Fruit fly (Drosophila melanogaster) whole organism, wandering third instar larva: ENCODE results near the gene snRNP-U1-70K.

Experiments used
- Myc ChIP-seq: fragments of >200 bp; optimal IDR thresholded peaks from 2 replicates; lab custom pipeline; 2017
- OdsH ChIP-seq: fragments of 200-800 bp; sonication (Bioruptor generic); optimal IDR thresholded peaks from 2 replicates; lab custom pipeline; 2016; ENCODE audit warnings: missing biosample characterization, mild to moderate bottlenecking, missing genetic modification characterization
- dmrt93B ChIP-seq: fragments of 200-800 bp; sonication (Bioruptor generic); optimal IDR thresholded peaks from 2 replicates; lab custom pipeline; 2018; ENCODE audit warnings: missing biosample characterization, mild to moderate bottlenecking, missing genetic modification characterization
- dsf ChIP-seq: sonication (Bioruptor generic); optimal IDR thresholded peaks from 2 replicates; lab custom pipeline; 2016; ENCODE audit warnings: missing biosample characterization, missing genetic modification characterization, borderline replicate concordance
- jim ChIP-seq: fragments of 175-275, 200-325 bp; sonication (Bioruptor generic); optimal IDR thresholded peaks from 2 replicates; lab custom pipeline; 2016; ENCODE audit warnings: missing biosample characterization, mild to moderate bottlenecking, missing genetic modification characterization
- psq ChIP-seq: fragments of 200-800 bp; sonication (Bioruptor generic); optimal IDR thresholded peaks from 3 replicates; lab custom pipeline; 2017; ENCODE audit warnings: missing biosample characterization, mild to moderate bottlenecking, missing genetic modification characterization, moderate library complexity
- sage ChIP-seq: fragments of 200-800 bp; sonication (Bioruptor generic); optimal IDR thresholded peaks from 2 replicates; lab custom pipeline; 2016; ENCODE audit warnings: missing biosample characterization, mild to moderate bottlenecking, missing genetic modification characterization
- usp ChIP-seq: fragments of >200 bp; optimal IDR thresholded peaks from 2 replicates; lab custom pipeline; 2017; ENCODE audit warnings: missing biosample characterization, missing genetic modification characterization

DNA sequence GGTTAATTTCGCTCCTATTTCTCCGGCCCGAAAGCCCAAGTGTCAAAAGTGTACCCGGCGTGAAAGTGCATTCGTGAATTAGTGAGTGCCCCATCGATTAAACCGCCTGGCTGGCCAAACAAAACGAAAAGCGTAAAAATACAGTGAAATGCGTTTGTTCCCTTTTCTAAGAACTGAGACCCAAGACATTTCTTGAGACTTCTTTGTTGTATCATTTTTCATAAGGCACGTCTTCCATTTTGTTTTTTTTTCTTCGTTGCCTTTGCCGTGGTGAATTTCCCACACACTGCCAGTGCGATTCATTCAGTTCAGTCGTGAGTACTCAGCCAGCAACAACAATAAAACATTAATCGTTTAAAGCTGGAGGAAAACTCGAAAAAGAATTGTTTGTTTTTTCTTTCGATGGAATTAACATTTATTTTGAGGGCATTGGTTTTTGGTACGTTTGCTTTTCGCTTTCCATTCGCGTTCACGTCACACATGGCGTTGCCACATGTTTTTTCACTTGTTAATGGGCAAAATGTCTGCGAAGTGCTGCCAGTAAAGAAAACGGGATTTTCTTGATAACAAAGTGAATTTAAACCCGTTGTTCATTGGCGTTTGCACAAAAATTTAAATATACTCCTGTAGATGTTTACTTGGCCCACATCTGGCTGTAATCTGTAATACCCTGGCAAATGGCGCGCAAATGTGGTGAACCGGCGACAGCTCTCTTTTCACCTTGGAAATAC is 50.0 kb downstream of the snRNP-U1-70K start:
- TF ChIP-seq usp, result no peak
- no peak for TF ChIP-seq dsf (GFP tag; lab: Kevin White, UChicago)
- TF ChIP-seq jim (GFP tag; lab: Kevin White, UChicago), result no peak
- TF ChIP-seq psq (GFP tag; lab: Kevin White, UChicago), result peak; percentile 88
- no peak for TF ChIP-seq dmrt93B (GFP tag; lab: Kevin White, UChicago)
- peak; percentile 1 for TF ChIP-seq Myc
- TF ChIP-seq OdsH (GFP tag; lab: Kevin White, UChicago), result no peak
- TF ChIP-seq sage (GFP tag; lab: Kevin White, UChicago), result no peak
